Worm (Caenorhabditis elegans) whole organism, midembryonic: Measurements from ENCODE around the gene unc-116.

ENCODE experiments used
- T22C8.4 ChIP-seq: fragments of 200-800 bp; sonication (Bioruptor generic); IDR thresholded peaks from 2 replicates; pipeline ENCODE4 v1.3.6; 2022; ENCODE audit warnings: missing genetic modification characterization, missing compliant biosample characterization
- cog-1 ChIP-seq: sonication (generic microtip); optimal IDR thresholded peaks from 2 replicates; lab custom pipeline; 2016; ENCODE audit warnings: missing genetic modification characterization, missing compliant biosample characterization
- flt-1 ChIP-seq: fragments of 200-800 bp; sonication (Bioruptor generic); IDR thresholded peaks from 2 replicates; pipeline ENCODE4 v1.3.6; 2022; ENCODE audit warnings: missing genetic modification characterization, missing compliant biosample characterization
- med-1 ChIP-seq: sonication (generic microtip); optimal IDR thresholded peaks from 2 replicates; lab custom pipeline; 2017; ENCODE audit warnings: missing genetic modification characterization, mild to moderate bottlenecking, missing compliant biosample characterization, antibody characterized with exemption, missing genetic modification reagents; ENCODE audit not compliant: insufficient read depth
- tab-1 ChIP-seq: fragments of 200-800 bp; sonication (Bioruptor generic); IDR thresholded peaks from 2 replicates; pipeline ENCODE4 v1.3.6; 2022; ENCODE audit warnings: missing genetic modification characterization, missing compliant biosample characterization
- ztf-23 ChIP-seq: fragments of 200-800 bp; sonication (Bioruptor generic); IDR thresholded peaks from 2 replicates; pipeline ENCODE4 v1.3.6; 2022; ENCODE audit warnings: missing genetic modification reagents, missing genetic modification characterization, missing compliant biosample characterization

DNA sequence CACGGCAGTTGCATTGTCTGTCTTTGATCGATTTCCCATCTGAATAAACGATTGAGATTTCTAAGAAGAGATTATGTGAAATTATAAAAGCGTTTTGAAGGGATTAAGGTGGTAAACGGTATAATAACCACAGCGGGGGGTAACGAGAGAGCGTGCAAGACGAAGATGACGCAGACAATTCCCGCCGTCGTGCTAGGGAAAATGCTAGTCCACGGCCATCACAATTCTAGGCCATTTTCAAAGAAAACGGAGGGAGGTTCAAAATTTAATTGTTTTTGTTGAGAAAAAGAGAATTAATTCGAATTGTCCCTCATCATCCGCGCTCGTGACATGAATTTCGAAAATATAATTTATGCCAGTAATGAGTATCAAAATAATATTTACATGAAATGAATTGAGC lies 35.9 kb downstream of the unc-116 start, which contains the start of gene F10E9.11:
- TF ChIP-seq T22C8.4 (GFP tag; lab: Robert Waterston, UW) (no peak), ztf-23 (GFP tag; lab: Robert Waterston, UW) (peak; percentile 79; the same call in 1 of the 2 replicates), tab-1 (GFP tag; lab: Robert Waterston, UW) (no peak), flt-1 (GFP tag; lab: Robert Waterston, UW) (peak; percentile 81), med-1 (no peak), cog-1 (tag; lab: Kevin White, UChicago) (peak; percentile 63)
